Worm (Caenorhabditis elegans) whole organism, mixed stage, embryonic: ENCODE data around the gene lig-4.

Source experiments
- M03D4.4 ChIP-seq: sonication (generic microtip); optimal IDR thresholded peaks from 2 replicates; lab custom pipeline; 2017; ENCODE audit warnings: mild to moderate bottlenecking, missing genetic modification characterization, missing compliant biosample characterization
- bed-3 ChIP-seq: fragments of 200-800 bp; sonication (Bioruptor generic); optimal IDR thresholded peaks from 3 replicates; lab custom pipeline; 2018; ENCODE audit warnings: mild to moderate bottlenecking, missing genetic modification characterization, moderate library complexity, missing compliant biosample characterization
- blmp-1 ChIP-seq: fragments of 150-350 bp; optimal IDR thresholded peaks from 2 replicates; lab custom pipeline; 2014; ENCODE audit warnings: missing biosample characterization, missing genetic modification characterization
- ceh-39 ChIP-seq: fragments of 150-350 bp; optimal IDR thresholded peaks from 2 replicates; lab custom pipeline; 2014; ENCODE audit warnings: missing biosample characterization, missing genetic modification characterization
- ceh-43 ChIP-seq: fragments of 200-800 bp; sonication (Bioruptor generic); optimal IDR thresholded peaks from 2 replicates; lab custom pipeline; 2018; ENCODE audit warnings: mild to moderate bottlenecking, missing genetic modification characterization, moderate library complexity, missing compliant biosample characterization
- ceh-83 ChIP-seq: fragments of 200-800 bp; sonication (Bioruptor generic); optimal IDR thresholded peaks from 2 replicates; lab custom pipeline; 2018; ENCODE audit warnings: mild to moderate bottlenecking, missing genetic modification characterization, missing compliant biosample characterization
- ces-1 ChIP-seq: fragments of 150-350 bp; optimal IDR thresholded peaks from 2 replicates; lab custom pipeline; 2014; ENCODE audit warnings: missing biosample characterization, missing genetic modification reagents, missing genetic modification characterization
- cnd-1 ChIP-seq: fragments of 200-800 bp; sonication (Bioruptor generic); optimal IDR thresholded peaks from 2 replicates; lab custom pipeline; 2018; ENCODE audit warnings: mild to moderate bottlenecking, missing genetic modification characterization, missing compliant biosample characterization
- drap-1 ChIP-seq: fragments of 200-800 bp; sonication (Bioruptor generic); optimal IDR thresholded peaks from 3 replicates; lab custom pipeline; 2018; ENCODE audit warnings: mild to moderate bottlenecking, missing genetic modification characterization, missing compliant biosample characterization
- elt-1 ChIP-seq: sonication (generic microtip); optimal IDR thresholded peaks from 2 replicates; lab custom pipeline; 2017; ENCODE audit warnings: missing genetic modification characterization, mild to moderate bottlenecking, missing compliant biosample characterization, antibody characterized with exemption, moderate library complexity, borderline replicate concordance; ENCODE audit not compliant: insufficient read depth
- elt-3 ChIP-seq: fragments of 150-350 bp; optimal IDR thresholded peaks from 2 replicates; lab custom pipeline; 2014; ENCODE audit warnings: missing biosample characterization, missing genetic modification characterization
- flh-1 ChIP-seq: fragments of 200-800 bp; sonication (Bioruptor generic); optimal IDR thresholded peaks from 2 replicates; lab custom pipeline; 2018; ENCODE audit warnings: mild to moderate bottlenecking, missing genetic modification characterization, moderate library complexity, missing compliant biosample characterization
- ham-2 ChIP-seq: fragments of 200-800 bp; sonication (Bioruptor generic); optimal IDR thresholded peaks from 2 replicates; lab custom pipeline; 2018; ENCODE audit warnings: mild to moderate bottlenecking, missing genetic modification characterization, missing compliant biosample characterization
- hlh-1 ChIP-seq: fragments of 150-350 bp; optimal IDR thresholded peaks from 2 replicates; lab custom pipeline; 2014; ENCODE audit warnings: missing biosample characterization, missing genetic modification reagents, missing genetic modification characterization
- lin-13 ChIP-seq: fragments of 150-350 bp; optimal IDR thresholded peaks from 2 replicates; lab custom pipeline; 2014; ENCODE audit warnings: missing biosample characterization, missing genetic modification characterization
- lin-32 ChIP-seq: fragments of 200-800 bp; sonication (Bioruptor generic); optimal IDR thresholded peaks from 2 replicates; lab custom pipeline; 2018; ENCODE audit warnings: mild to moderate bottlenecking, missing genetic modification characterization, missing compliant biosample characterization
- lsy-2 ChIP-seq: fragments of 150-350 bp; optimal IDR thresholded peaks from 2 replicates; lab custom pipeline; 2014; ENCODE audit warnings: missing biosample characterization, missing genetic modification characterization
- mab-5 ChIP-seq: fragments of 150-350 bp; optimal IDR thresholded peaks from 2 replicates; lab custom pipeline; 2014; ENCODE audit warnings: missing biosample characterization, missing genetic modification characterization
- mep-1 ChIP-seq: fragments of 150-350 bp; optimal IDR thresholded peaks from 2 replicates; lab custom pipeline; 2017; ENCODE audit warnings: missing biosample characterization, missing genetic modification reagents, missing genetic modification characterization, inconsistent platforms
- mls-2 ChIP-seq: sonication (generic microtip); optimal IDR thresholded peaks from 2 replicates; lab custom pipeline; 2016; ENCODE audit warnings: mild to moderate bottlenecking, missing genetic modification characterization, moderate library complexity, missing compliant biosample characterization
- nhr-12 ChIP-seq: fragments of 150-350 bp; optimal IDR thresholded peaks from 2 replicates; lab custom pipeline; 2014; ENCODE audit warnings: missing biosample characterization, missing genetic modification characterization
- nhr-2 ChIP-seq: fragments of 150-350 bp; optimal IDR thresholded peaks from 2 replicates; lab custom pipeline; 2014; ENCODE audit warnings: missing biosample characterization, missing genetic modification characterization
- nhr-237 ChIP-seq: fragments of 150-350 bp; optimal IDR thresholded peaks from 2 replicates; lab custom pipeline; 2014; ENCODE audit warnings: missing biosample characterization, missing genetic modification characterization
- nhr-76 ChIP-seq: sonication (generic microtip); optimal IDR thresholded peaks from 2 replicates; lab custom pipeline; 2017; ENCODE audit warnings: missing biosample characterization, missing genetic modification characterization
- pha-4 ChIP-seq: fragments of 150-350 bp; optimal IDR thresholded peaks from 2 replicates; lab custom pipeline; 2018; ENCODE audit warnings: missing biosample characterization, missing genetic modification reagents, missing genetic modification characterization
- sem-2 ChIP-seq: fragments of 200-800 bp; sonication (Bioruptor generic); optimal IDR thresholded peaks from 2 replicates; lab custom pipeline; 2018; ENCODE audit warnings: mild to moderate bottlenecking, missing genetic modification characterization, missing compliant biosample characterization
- snpc-4 ChIP-seq: fragments of 150-350 bp; optimal IDR thresholded peaks from 2 replicates; lab custom pipeline; 2014; ENCODE audit warnings: missing biosample characterization, missing genetic modification characterization
- sptf-1 ChIP-seq: sonication (generic microtip); optimal IDR thresholded peaks from 2 replicates; lab custom pipeline; 2017; ENCODE audit warnings: mild to moderate bottlenecking, missing genetic modification characterization, moderate library complexity, missing compliant biosample characterization
- tbx-8 ChIP-seq: fragments of 200-800 bp; sonication (Bioruptor generic); optimal IDR thresholded peaks from 2 replicates; lab custom pipeline; 2018; ENCODE audit warnings: mild to moderate bottlenecking, missing genetic modification characterization, moderate library complexity, missing compliant biosample characterization
- unc-120 ChIP-seq: sonication (generic microtip); optimal IDR thresholded peaks from 2 replicates; lab custom pipeline; 2017; ENCODE audit warnings: missing genetic modification characterization, missing compliant biosample characterization; ENCODE audit not compliant: poor library complexity, severe bottlenecking
- unc-39 ChIP-seq: fragments of 150-350 bp; optimal IDR thresholded peaks from 2 replicates; lab custom pipeline; 2014; ENCODE audit warnings: missing biosample characterization, missing genetic modification characterization
- unc-62 ChIP-seq: fragments of 150-350 bp; optimal IDR thresholded peaks from 2 replicates; lab custom pipeline; 2014; ENCODE audit warnings: missing biosample characterization, missing genetic modification reagents, missing genetic modification characterization
- zip-8 ChIP-seq: fragments of 150-350 bp; optimal IDR thresholded peaks from 2 replicates; lab custom pipeline; 2014; ENCODE audit warnings: missing biosample characterization, missing genetic modification characterization
- ztf-11 ChIP-seq: fragments of 150-350 bp; optimal IDR thresholded peaks from 2 replicates; lab custom pipeline; 2014; ENCODE audit warnings: missing biosample characterization, missing genetic modification characterization

lig-4 gene

DNA sequence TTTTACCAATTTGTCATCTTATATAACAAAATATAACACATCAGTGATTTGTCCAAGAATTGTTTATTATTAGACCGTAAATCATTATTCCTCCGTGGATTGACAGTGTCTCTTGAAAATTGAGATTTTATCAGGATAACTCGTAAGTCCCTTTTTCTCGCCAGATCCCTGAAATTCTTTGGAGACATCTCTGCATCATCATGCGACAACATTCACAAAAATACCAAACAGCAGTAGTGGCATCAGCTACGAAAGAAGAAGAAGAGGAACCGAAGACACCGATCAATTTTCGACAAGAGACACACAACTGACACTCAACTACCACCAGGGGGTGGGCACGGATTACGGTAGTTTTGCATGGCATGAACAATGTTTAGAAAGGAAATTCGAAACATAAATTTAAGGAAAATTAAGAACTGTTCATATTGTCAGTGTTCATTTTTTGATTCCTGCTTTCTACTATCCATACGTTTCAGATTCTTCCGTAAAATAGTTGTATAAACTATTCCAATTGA is 3.6 kb downstream of the lig-4 start:
- TF ChIP-seq ham-2 (GFP tag; lab: Kevin White, UChicago) (no peak), bed-3 (GFP tag; lab: Kevin White, UChicago) (no peak), sptf-1 (tag; lab: Kevin White, UChicago) (no peak), unc-39 (no peak), hlh-1 (tag; lab: Kevin White, UChicago) (peak; percentile 1), blmp-1 (tag; lab: Kevin White, UChicago) (no peak), nhr-237 (no peak), unc-62 (GFP tag; lab: Kevin White, UChicago) (peak; percentile 64), elt-1 (peak; percentile 27), lsy-2 (tag; lab: Kevin White, UChicago) (peak; percentile 15), cnd-1 (tag; lab: Kevin White, UChicago) (no peak), ceh-39 (tag; lab: Kevin White, UChicago) (no peak), zip-8 (no peak), ceh-43 (GFP tag; lab: Kevin White, UChicago) (no peak), M03D4.4 (no peak), lin-13 (tag; lab: Kevin White, UChicago) (no peak), flh-1 (no peak), pha-4 (tag; lab: Kevin White, UChicago) (no peak), mls-2 (no peak), ceh-83 (no peak), unc-120 (no peak), drap-1 (GFP tag; lab: Kevin White, UChicago) (no peak), nhr-12 (tag; lab: Kevin White, UChicago) (no peak), nhr-76 (no peak), lin-32 (GFP tag; lab: Kevin White, UChicago) (no peak), mep-1 (tag; lab: Kevin White, UChicago) (no peak), mab-5 (tag; lab: Kevin White, UChicago) (no peak), ces-1 (GFP tag; lab: Kevin White, UChicago) (no peak), tbx-8 (GFP tag; lab: Kevin White, UChicago) (no peak), elt-3 (no peak), nhr-2 (tag; lab: Kevin White, UChicago) (no peak)
- TF ChIP-seq, all 35 proteins: peak for 4

DNA sequence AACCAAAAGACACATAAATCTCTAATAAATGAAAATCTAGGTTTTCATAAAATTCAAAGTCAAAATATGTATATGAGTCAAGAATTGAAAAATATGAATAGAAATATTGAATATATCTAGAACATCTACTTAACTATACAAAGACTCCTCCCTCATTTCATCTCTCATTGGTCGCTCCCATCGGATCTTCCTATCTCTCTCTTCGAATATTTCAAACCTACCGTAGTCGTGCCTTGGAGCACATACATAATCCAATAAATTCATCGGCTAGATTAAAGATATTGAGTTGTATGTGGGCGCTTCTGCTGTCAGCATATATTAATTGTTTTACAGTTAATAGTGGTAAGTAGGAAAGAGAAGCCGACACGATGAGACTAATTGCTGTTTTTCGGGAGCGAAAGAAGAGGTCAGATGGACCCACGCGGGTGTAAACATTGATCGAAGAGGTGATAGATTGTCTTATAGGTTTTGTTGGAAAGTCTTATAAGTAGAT is 5.8 kb downstream of the lig-4 start:
- TF ChIP-seq lsy-2 (tag; lab: Kevin White, UChicago) (peak; percentile 30), mep-1 (tag; lab: Kevin White, UChicago) (no peak), unc-62 (GFP tag; lab: Kevin White, UChicago) (peak; percentile 81)

DNA sequence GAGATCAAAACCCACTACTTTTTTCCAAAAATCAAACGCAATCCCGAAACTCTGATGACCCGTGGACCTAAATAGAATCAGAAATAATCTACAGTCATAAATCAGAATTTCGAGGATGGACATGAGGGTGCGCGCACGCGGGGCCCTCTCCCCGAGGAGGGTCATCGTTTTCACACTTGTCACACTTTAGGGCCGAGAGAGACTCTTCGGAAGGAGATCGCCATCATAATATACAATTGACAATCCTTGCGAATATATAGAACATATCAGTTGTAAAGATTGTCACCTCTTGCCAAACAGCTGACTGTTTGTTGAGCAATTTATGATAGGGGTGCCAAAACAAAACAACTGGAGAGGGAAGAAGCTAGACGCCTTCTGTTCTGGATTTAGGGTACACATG is 8.8 kb downstream of the lig-4 start:
- TF ChIP-seq cnd-1 (tag; lab: Kevin White, UChicago) (no peak), unc-120 (no peak), elt-1 (no peak), pha-4 (tag; lab: Kevin White, UChicago) (no peak), M03D4.4 (no peak), unc-62 (GFP tag; lab: Kevin White, UChicago) (peak; percentile 79), nhr-2 (tag; lab: Kevin White, UChicago) (no peak), hlh-1 (tag; lab: Kevin White, UChicago) (peak; percentile 70), ztf-11 (tag; lab: Kevin White, UChicago) (no peak)
- TF ChIP-seq, all 35 proteins: peak for 2

DNA sequence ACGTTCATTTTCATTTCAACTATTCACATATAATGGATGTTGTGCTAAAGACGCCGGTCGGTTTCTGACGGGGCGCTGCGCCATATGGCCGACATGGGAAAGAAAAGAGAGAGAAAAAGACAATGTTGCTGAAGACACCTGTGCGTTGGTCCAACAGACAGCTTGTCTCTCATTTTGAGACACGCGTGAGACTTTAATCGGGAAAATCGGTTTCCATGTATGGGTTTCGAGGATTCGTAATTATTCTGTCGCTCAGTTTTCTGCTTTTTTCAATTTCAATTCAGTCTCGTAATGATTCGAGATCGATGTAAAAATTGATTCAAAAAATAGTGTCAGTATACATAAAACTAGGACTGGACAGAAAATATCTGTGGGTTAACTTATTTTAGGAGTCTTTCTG is 9.6 kb downstream of the lig-4 start:
- TF ChIP-seq lin-32 (GFP tag; lab: Kevin White, UChicago) (no peak), sem-2 (GFP tag; lab: Kevin White, UChicago) (no peak), ceh-39 (tag; lab: Kevin White, UChicago) (no peak), hlh-1 (tag; lab: Kevin White, UChicago) (no peak), nhr-76 (no peak), elt-1 (no peak), unc-120 (no peak), lsy-2 (tag; lab: Kevin White, UChicago) (no peak), ces-1 (GFP tag; lab: Kevin White, UChicago) (no peak), cnd-1 (tag; lab: Kevin White, UChicago) (no peak), M03D4.4 (no peak), mep-1 (tag; lab: Kevin White, UChicago) (no peak), sptf-1 (tag; lab: Kevin White, UChicago) (no peak), drap-1 (GFP tag; lab: Kevin White, UChicago) (no peak), snpc-4 (tag; lab: Kevin White, UChicago) (no peak), ham-2 (GFP tag; lab: Kevin White, UChicago) (no peak), elt-3 (no peak), mls-2 (no peak), ceh-83 (no peak), flh-1 (no peak)
